Fruit fly (Drosophila melanogaster) whole organism, embryonic: ENCODE measurements around the gene mRpL46.

Experiments used
- Atf-2 ChIP-seq: fragments of 200-800 bp; sonication (Bioruptor generic); optimal IDR thresholded peaks from 2 replicates; lab custom pipeline; 2016; ENCODE audit warnings: missing biosample characterization, missing genetic modification characterization
- Atf3 ChIP-seq: fragments of 200-800 bp; sonication (Bioruptor generic); optimal IDR thresholded peaks from 3 replicates; lab custom pipeline; 2016; ENCODE audit warnings: missing biosample characterization, missing genetic modification characterization
- CG11093 ChIP-seq: fragments of 200-800 bp; sonication (Bioruptor generic); IDR thresholded peaks from 3 replicates; pipeline ENCODE4 v1.3.6; 2022; ENCODE audit warnings: missing biosample characterization, missing genetic modification characterization
- CG11696 ChIP-seq: fragments of 200-800 bp; sonication (Bioruptor generic); IDR thresholded peaks from 2 replicates; pipeline ENCODE4 v1.3.6; 2022; ENCODE audit warnings: missing biosample characterization, missing genetic modification characterization
- CG12104 ChIP-seq: fragments of 200-800 bp; sonication (Bioruptor generic); optimal IDR thresholded peaks from 3 replicates; lab custom pipeline; 2016; ENCODE audit warnings: missing biosample characterization, missing genetic modification characterization
- CG13296 ChIP-seq: fragments of 200-800 bp; sonication (Bioruptor generic); optimal IDR thresholded peaks from 3 replicates; lab custom pipeline; 2018; ENCODE audit warnings: missing biosample characterization, mild to moderate bottlenecking, missing genetic modification characterization
- CG13624 ChIP-seq: fragments of 200-800 bp; sonication (Bioruptor generic); optimal IDR thresholded peaks from 2 replicates; lab custom pipeline; 2016; ENCODE audit warnings: missing biosample characterization, missing genetic modification characterization
- CG16863 ChIP-seq: fragments of 200-800 bp; sonication (Bioruptor generic); optimal IDR thresholded peaks from 3 replicates; lab custom pipeline; 2016; ENCODE audit warnings: missing biosample characterization, missing genetic modification characterization
- CG17359 ChIP-seq: fragments of 200-800 bp; sonication (Bioruptor generic); optimal IDR thresholded peaks from 3 replicates; lab custom pipeline; 2018; ENCODE audit warnings: missing biosample characterization, mild to moderate bottlenecking, missing genetic modification characterization, moderate library complexity
- CG17802 ChIP-seq: fragments of 200-800 bp; sonication (Bioruptor generic); optimal IDR thresholded peaks from 2 replicates; lab custom pipeline; 2018; ENCODE audit warnings: missing biosample characterization, mild to moderate bottlenecking, missing genetic modification characterization, moderate library complexity
- CG2129 ChIP-seq: fragments of 200-800 bp; sonication (Bioruptor generic); IDR thresholded peaks from 2 replicates; pipeline ENCODE4 v1.3.6; 2022; ENCODE audit warnings: missing biosample characterization, missing genetic modification characterization; ENCODE audit not compliant: partially characterized antibody
- CG2202 ChIP-seq: fragments of 200-800 bp; sonication (Bioruptor generic); optimal IDR thresholded peaks from 2 replicates; lab custom pipeline; 2018; ENCODE audit warnings: missing biosample characterization, mild to moderate bottlenecking, missing genetic modification characterization
- CG30431 ChIP-seq: fragments of 200-800 bp; sonication (Bioruptor generic); optimal IDR thresholded peaks from 2 replicates; lab custom pipeline; 2017; ENCODE audit warnings: missing biosample characterization, missing genetic modification characterization
- CG31388 ChIP-seq: fragments of 200-800 bp; sonication (Bioruptor generic); optimal IDR thresholded peaks from 2 replicates; lab custom pipeline; 2016; ENCODE audit warnings: missing biosample characterization, missing genetic modification characterization
- CG31441 ChIP-seq: fragments of 200-800 bp; sonication (Bioruptor generic); IDR thresholded peaks from 2 replicates; pipeline ENCODE4 v1.3.6; 2022; ENCODE audit warnings: missing biosample characterization, missing genetic modification characterization
- CG34422 ChIP-seq: fragments of 200-800 bp; sonication (Bioruptor generic); IDR thresholded peaks from 3 replicates; pipeline ENCODE4 v1.3.6; 2022; ENCODE audit warnings: missing biosample characterization, missing genetic modification characterization
- CG6683 ChIP-seq: fragments of 200-800 bp; sonication (Bioruptor generic); optimal IDR thresholded peaks from 2 replicates; lab custom pipeline; 2017; ENCODE audit warnings: missing biosample characterization, mild to moderate bottlenecking, missing genetic modification characterization, missing genetic modification reagents
- CG7786 ChIP-seq: fragments of 200-800 bp; sonication (Bioruptor generic); optimal IDR thresholded peaks from 2 replicates; lab custom pipeline; 2016; ENCODE audit warnings: missing biosample characterization, missing genetic modification characterization
- CG7963 ChIP-seq: fragments of 200-800 bp; sonication (Bioruptor generic); IDR thresholded peaks from 3 replicates; pipeline ENCODE4 v1.3.6; 2022; ENCODE audit warnings: missing biosample characterization, missing genetic modification characterization; ENCODE audit not compliant: partially characterized antibody
- CG9609 ChIP-seq: fragments of 200-800 bp; sonication (Bioruptor generic); optimal IDR thresholded peaks from 3 replicates; lab custom pipeline; 2016; ENCODE audit warnings: missing biosample characterization, missing genetic modification characterization
- CG9727 ChIP-seq: fragments of 200-800 bp; sonication (Bioruptor generic); optimal IDR thresholded peaks from 3 replicates; lab custom pipeline; 2017; ENCODE audit warnings: missing biosample characterization, mild to moderate bottlenecking, missing genetic modification characterization
- CG9817 ChIP-seq: fragments of 200-800 bp; sonication (Bioruptor generic); optimal IDR thresholded peaks from 2 replicates; lab custom pipeline; 2018; ENCODE audit warnings: missing biosample characterization, mild to moderate bottlenecking, missing genetic modification characterization, moderate library complexity
- CG9876 ChIP-seq: fragments of 200-800 bp; sonication (Bioruptor generic); optimal IDR thresholded peaks from 2 replicates; lab custom pipeline; 2016; ENCODE audit warnings: missing biosample characterization, missing genetic modification characterization
- Dbx ChIP-seq: fragments of 200-800 bp; sonication (Bioruptor generic); IDR thresholded peaks from 3 replicates; pipeline ENCODE4 v1.3.6; 2022; ENCODE audit warnings: missing biosample characterization, missing genetic modification characterization
- Drgx ChIP-seq: fragments of 200-800 bp; sonication (Bioruptor generic); IDR thresholded peaks from 2 replicates; pipeline ENCODE4 v1.3.6; 2022; ENCODE audit warnings: missing biosample characterization, missing genetic modification characterization
- Fer1 ChIP-seq: fragments of 200-800 bp; sonication (Bioruptor generic); optimal IDR thresholded peaks from 2 replicates; lab custom pipeline; 2017; ENCODE audit warnings: missing biosample characterization, mild to moderate bottlenecking, missing genetic modification characterization
- Hr39 ChIP-seq: fragments of >200 bp; optimal IDR thresholded peaks from 2 replicates; lab custom pipeline; 2017
- Hsf ChIP-seq: fragments of 200-800 bp; sonication (Bioruptor generic); optimal IDR thresholded peaks from 3 replicates; lab custom pipeline; 2016; ENCODE audit warnings: missing biosample characterization, missing genetic modification characterization
- MTF-1 ChIP-seq: fragments of 200-800 bp; sonication (Bioruptor generic); optimal IDR thresholded peaks from 2 replicates; lab custom pipeline; 2018; ENCODE audit warnings: missing biosample characterization, mild to moderate bottlenecking, missing genetic modification characterization, borderline replicate concordance
- Myb ChIP-seq: fragments of 200-800 bp; sonication (Bioruptor generic); optimal IDR thresholded peaks from 2 replicates; lab custom pipeline; 2016; ENCODE audit warnings: missing biosample characterization, missing genetic modification characterization
- Opbp ChIP-seq: fragments of 200-800 bp; sonication (Bioruptor generic); IDR thresholded peaks from 3 replicates; pipeline ENCODE4 v1.3.6; 2022; ENCODE audit warnings: missing biosample characterization, missing genetic modification characterization; ENCODE audit not compliant: partially characterized antibody
- PHDP ChIP-seq: fragments of 200-800 bp; sonication (Bioruptor generic); optimal IDR thresholded peaks from 3 replicates; lab custom pipeline; 2018; ENCODE audit warnings: missing biosample characterization, mild to moderate bottlenecking, missing genetic modification characterization, moderate library complexity
- YL-1 ChIP-seq: fragments of 200-800 bp; sonication (Bioruptor generic); optimal IDR thresholded peaks from 3 replicates; lab custom pipeline; 2017; ENCODE audit warnings: missing biosample characterization, mild to moderate bottlenecking, missing genetic modification characterization
- br ChIP-seq: fragments of >200 bp; optimal IDR thresholded peaks from 2 replicates; lab custom pipeline; 2017
- da ChIP-seq: fragments of 200-800 bp; sonication (Bioruptor generic); optimal IDR thresholded peaks from 2 replicates; lab custom pipeline; 2016; ENCODE audit warnings: missing biosample characterization, missing genetic modification characterization
- dan ChIP-seq: fragments of 200-800 bp; sonication (Bioruptor generic); IDR thresholded peaks from 2 replicates; pipeline ENCODE4 v1.3.6; 2022; ENCODE audit warnings: missing biosample characterization, missing genetic modification characterization
- danr ChIP-seq: fragments of 200-800 bp; sonication (Bioruptor generic); IDR thresholded peaks from 2 replicates; pipeline ENCODE4 v1.3.6; 2022; ENCODE audit warnings: missing biosample characterization, missing genetic modification characterization
- eve ChIP-seq, 2 experiments: fragments of >200 bp; optimal IDR thresholded peaks; 2 replicates each; lab custom pipeline; 2017; ENCODE audit warnings: missing biosample characterization in 2 of 2, missing genetic modification characterization in 2 of 2
- exex ChIP-seq: fragments of 200-800 bp; sonication (Bioruptor generic); optimal IDR thresholded peaks from 4 replicates; lab custom pipeline; 2018; ENCODE audit warnings: missing biosample characterization, mild to moderate bottlenecking, missing genetic modification characterization, moderate library complexity
- fd96Cb ChIP-seq: fragments of 200-800 bp; sonication (Bioruptor generic); optimal IDR thresholded peaks from 2 replicates; lab custom pipeline; 2018; ENCODE audit warnings: missing biosample characterization, mild to moderate bottlenecking, missing genetic modification characterization, moderate library complexity
- fu2 ChIP-seq: fragments of 200-800 bp; sonication (Bioruptor generic); optimal IDR thresholded peaks from 2 replicates; lab custom pipeline; 2016; ENCODE audit warnings: missing biosample characterization, missing genetic modification characterization
- gsb-n ChIP-seq: fragments of 200-800 bp; sonication (Bioruptor generic); optimal IDR thresholded peaks from 3 replicates; lab custom pipeline; 2018; ENCODE audit warnings: missing biosample characterization, mild to moderate bottlenecking, missing genetic modification characterization
- hb ChIP-seq: fragments of 200-800 bp; sonication (Bioruptor generic); IDR thresholded peaks from 3 replicates; pipeline ENCODE4 v1.3.6; 2022; ENCODE audit warnings: missing biosample characterization, missing genetic modification characterization; ENCODE audit not compliant: partially characterized antibody
- lab ChIP-seq: fragments of 200-800 bp; sonication (Bioruptor generic); optimal IDR thresholded peaks from 3 replicates; lab custom pipeline; 2017; ENCODE audit warnings: missing biosample characterization, missing genetic modification characterization, mild to moderate bottlenecking, moderate library complexity, missing genetic modification reagents
- oc ChIP-seq: fragments of 200-800 bp; sonication (Bioruptor generic); optimal IDR thresholded peaks from 2 replicates; lab custom pipeline; 2018; ENCODE audit warnings: missing biosample characterization, mild to moderate bottlenecking, missing genetic modification characterization, moderate library complexity
- pros ChIP-seq: fragments of 200-800 bp; sonication (Bioruptor generic); optimal IDR thresholded peaks from 3 replicates; lab custom pipeline; 2019; ENCODE audit warnings: missing biosample characterization, mild to moderate bottlenecking, missing genetic modification characterization, moderate library complexity
- schlank ChIP-seq: fragments of 200-800 bp; sonication (Bioruptor generic); optimal IDR thresholded peaks from 2 replicates; lab custom pipeline; 2018; ENCODE audit warnings: missing biosample characterization, mild to moderate bottlenecking, missing genetic modification characterization
- trem ChIP-seq: fragments of 200-800 bp; optimal IDR thresholded peaks from 3 replicates; lab custom pipeline; 2019; ENCODE audit warnings: missing biosample characterization, mild to moderate bottlenecking, missing genetic modification characterization, moderate library complexity
- twi ChIP-seq: fragments of 200-800 bp; optimal IDR thresholded peaks from 2 replicates; lab custom pipeline; 2019; ENCODE audit warnings: missing biosample characterization, mild to moderate bottlenecking, missing genetic modification characterization, moderate library complexity
- unc-4 ChIP-seq: fragments of 200-800 bp; sonication (Bioruptor generic); IDR thresholded peaks from 2 replicates; pipeline ENCODE4 v1.3.6; 2022; ENCODE audit warnings: missing biosample characterization, missing genetic modification characterization; ENCODE audit not compliant: partially characterized antibody
- zfh1 ChIP-seq: fragments of 200-800 bp; sonication (Bioruptor generic); IDR thresholded peaks from 3 replicates; pipeline ENCODE4 v1.3.6; 2022; ENCODE audit warnings: missing biosample characterization, missing genetic modification characterization

Gene mRpL46

dm6 chr3L:1808631-1809030, 31.4 kb downstream of the mRpL46 start (continued):
- TF ChIP-seq CG30431 (GFP tag; lab: Kevin White, UChicago) (peak; percentile 79), CG7786 (GFP tag; lab: Kevin White, UChicago) (peak; percentile 85), Atf3 (GFP tag; lab: Kevin White, UChicago) (peak; percentile 84), CG13296 (peak; percentile 92), CG16863 (GFP tag; lab: Kevin White, UChicago) (peak; percentile 85), gsb-n (tag; lab: Kevin White, UChicago) (no peak), CG2129 (no peak), Opbp (GFP tag; lab: Robert Waterston, UW) (no peak), Drgx (GFP tag; lab: Robert Waterston, UW) (peak; percentile 93), CG11093 (GFP tag; lab: Robert Waterston, UW) (peak; percentile 76; the same call in 2 of the 3 replicates), Atf-2 (GFP tag; lab: Kevin White, UChicago) (peak; percentile 71), Hr39 (lab: Kevin White, UChicago) (no peak), YL-1 (GFP tag; lab: Kevin White, UChicago) (peak; percentile 10), CG2202 (tag; lab: Kevin White, UChicago) (peak; percentile 24), eve (GFP tag; optimal IDR thresholded peaks at IDR 0.05; lab: Kevin White, UChicago) (no peak), zfh1 (GFP tag; lab: Robert Waterston, UW) (peak; percentile 92), unc-4 (GFP tag; lab: Robert Waterston, UW) (no peak), pros (GFP tag; lab: Kevin White, UChicago) (no peak), CG7963 (GFP tag; lab: Robert Waterston, UW) (no peak), CG12104 (peak; percentile 64), Fer1 (GFP tag; lab: Kevin White, UChicago) (peak; percentile 88), lab (GFP tag; lab: Kevin White, UChicago) (peak; percentile 94), CG11696 (GFP tag; lab: Robert Waterston, UW) (peak; percentile 85), twi (tag; lab: Kevin White, UChicago) (peak; percentile 42), CG9876 (peak; percentile 77), oc (peak; percentile 88), MTF-1 (peak; percentile 80), CG6683 (peak; percentile 70), danr (GFP tag; lab: Robert Waterston, UW) (peak; percentile 85), CG9817 (tag; lab: Kevin White, UChicago) (peak; percentile 86), PHDP (tag; lab: Kevin White, UChicago) (peak; percentile 90), CG9609 (GFP tag; lab: Kevin White, UChicago) (peak; percentile 83), CG17802 (tag; lab: Kevin White, UChicago) (peak; percentile 63), Dbx (GFP tag; lab: Robert Waterston, UW) (peak; percentile 89), CG9727 (GFP tag; lab: Kevin White, UChicago) (peak; percentile 82), hb (GFP tag; lab: Robert Waterston, UW) (no peak), Hsf (GFP tag; lab: Kevin White, UChicago) (peak; percentile 89), da (GFP tag; lab: Kevin White, UChicago) (peak; percentile 7), CG13624 (GFP tag; lab: Kevin White, UChicago) (peak; percentile 92), CG17359 (peak; percentile 91), CG34422 (GFP tag; lab: Robert Waterston, UW) (peak; percentile 93), exex (peak; percentile 50), Myb (peak; percentile 70), dan (GFP tag; lab: Robert Waterston, UW) (no peak), fu2 (GFP tag; lab: Kevin White, UChicago) (peak; percentile 78), fd96Cb (tag; lab: Kevin White, UChicago) (peak; percentile 84), CG31388 (GFP tag; lab: Kevin White, UChicago) (peak; percentile 67), trem (tag; lab: Kevin White, UChicago) (peak; percentile 44), br (lab: Kevin White, UChicago) (no peak), schlank (tag; lab: Kevin White, UChicago) (peak; percentile 80), CG31441 (GFP tag; lab: Robert Waterston, UW) (peak; percentile 88)
